Fruit fly (Drosophila melanogaster): ENCODE data around the gene ND-B22.

ND-B22 gene

dm6 chr2L:13378488-13378964 is 7.6 kb upstream of the ND-B22 start, which contains the start of the genes CG9302 and beta'COP:
Gene CG9302, minus strand, starts transcription at chr2L:13378538.
Gene beta'COP, plus strand, starts transcription at chr2L:13378902.
- TF ChIP-seq pan (optimal IDR thresholded peaks at IDR 0.05) (peak; percentile 83), Dll (optimal IDR thresholded peaks at IDR 0.05) (no peak), usp (GFP tag; optimal IDR thresholded peaks at IDR 0.05) (no peak)

dm6 chr2L:13376086-13376485 is 5.2 kb upstream of the ND-B22 start:
- no peak for TF ChIP-seq EcR (GFP tag; optimal IDR thresholded peaks at IDR 0.05)
- no peak for TF ChIP-seq CG8478 (optimal IDR thresholded peaks at IDR 0.05)
- TF ChIP-seq pan (optimal IDR thresholded peaks at IDR 0.05) = no peak
- TF ChIP-seq usp (GFP tag; optimal IDR thresholded peaks at IDR 0.05) = no peak
- no peak for TF ChIP-seq Dll (optimal IDR thresholded peaks at IDR 0.05)
- no peak for TF ChIP-seq psq (optimal IDR thresholded peaks at IDR 0.05)

dm6 chr2L:13373435-13374242 is 2.7 kb upstream of the ND-B22 start, which contains the start of the genes Bdp1 and CG6565:
Gene Bdp1, minus strand, starts transcription at chr2L:13373890.
Gene CG6565, plus strand, starts transcription at chr2L:13374019.
- TF ChIP-seq psq (optimal IDR thresholded peaks at IDR 0.05) (no peak), Dll (optimal IDR thresholded peaks at IDR 0.05) (no peak), CG8478 (optimal IDR thresholded peaks at IDR 0.05) (no peak), pan (optimal IDR thresholded peaks at IDR 0.05) (no peak), usp (GFP tag; optimal IDR thresholded peaks at IDR 0.05) (no peak), EcR (GFP tag; optimal IDR thresholded peaks at IDR 0.05) (no peak)

- TF ChIP-seq Dll (optimal IDR thresholded peaks at IDR 0.05) = no peak
- no peak for TF ChIP-seq CG8478 (optimal IDR thresholded peaks at IDR 0.05)
- TF ChIP-seq usp (GFP tag; optimal IDR thresholded peaks at IDR 0.05) = no peak
- no peak for TF ChIP-seq pan (optimal IDR thresholded peaks at IDR 0.05)
- TF ChIP-seq psq (optimal IDR thresholded peaks at IDR 0.05) = no peak
- no peak for TF ChIP-seq EcR (GFP tag; optimal IDR thresholded peaks at IDR 0.05)
These were observed 2.0 kb downstream of the ND-B22 start, which contains the start of gene CG31855 for dm6 chr2L:13368940-13369339. Gene CG31855, plus strand, starts transcription at chr2L:13369204.

- no peak for TF ChIP-seq pan (optimal IDR thresholded peaks at IDR 0.05)
- TF ChIP-seq Dll (optimal IDR thresholded peaks at IDR 0.05) = no peak
- no peak for TF ChIP-seq CG8478 (optimal IDR thresholded peaks at IDR 0.05)
- TF ChIP-seq usp (GFP tag; optimal IDR thresholded peaks at IDR 0.05) = no peak
- no peak for TF ChIP-seq psq (optimal IDR thresholded peaks at IDR 0.05)
These were observed 3.5 kb downstream of the ND-B22 start, which contains the start of gene Tap42 for dm6 chr2L:13367378-13367777. Gene Tap42, plus strand, starts transcription at chr2L:13367617.

dm6 chr2L:13366109-13366747 is 4.7 kb downstream of the ND-B22 start, which contains the start of the genes Nnp-1 and Grx3:
Gene Nnp-1, minus strand, starts transcription at chr2L:13366189.
Gene Grx3, plus strand, starts transcription at chr2L:13366447.
- TF ChIP-seq psq (optimal IDR thresholded peaks at IDR 0.05) (no peak), pan (optimal IDR thresholded peaks at IDR 0.05) (no peak), usp (GFP tag; optimal IDR thresholded peaks at IDR 0.05) (no peak), CG8478 (optimal IDR thresholded peaks at IDR 0.05) (no peak), EcR (GFP tag; optimal IDR thresholded peaks at IDR 0.05) (no peak), Dll (optimal IDR thresholded peaks at IDR 0.05) (no peak)

dm6 chr2L:13362953-13363352 is 8.0 kb downstream of the ND-B22 start:
- TF ChIP-seq pan (optimal IDR thresholded peaks at IDR 0.05) = no peak
- no peak for TF ChIP-seq Dll (optimal IDR thresholded peaks at IDR 0.05)

- TF ChIP-seq CG8478 (optimal IDR thresholded peaks at IDR 0.05) = no peak
- no peak for TF ChIP-seq usp (GFP tag; optimal IDR thresholded peaks at IDR 0.05)
These were observed 9.4 kb downstream of the ND-B22 start, which contains the start of gene CG9377 for dm6 chr2L:13361465-13361864. Gene CG9377, minus strand, starts transcription at chr2L:13361565.

dm6 chr2L:13354580-13355347 is 16.1 kb downstream of the ND-B22 start, which contains the start of gene CG9395:
Gene CG9395, minus strand, starts transcription at chr2L:13355073.
- no peak for TF ChIP-seq psq (optimal IDR thresholded peaks at IDR 0.05)
- TF ChIP-seq EcR (GFP tag; optimal IDR thresholded peaks at IDR 0.05) = no peak
- TF ChIP-seq Dll (optimal IDR thresholded peaks at IDR 0.05) = no peak
- TF ChIP-seq CG8478 (optimal IDR thresholded peaks at IDR 0.05) = no peak

- no peak for TF ChIP-seq usp (GFP tag; optimal IDR thresholded peaks at IDR 0.05)
- TF ChIP-seq EcR (GFP tag; optimal IDR thresholded peaks at IDR 0.05) = no peak
- TF ChIP-seq CG8478 (optimal IDR thresholded peaks at IDR 0.05) = no peak
These were observed 21.5 kb downstream of the ND-B22 start for dm6 chr2L:13349237-13349902.

dm6 chr2L:13347473-13347872 is 23.4 kb downstream of the ND-B22 start, which contains the start of gene CG16826:
Gene CG16826, plus strand, starts transcription at chr2L:13347773.
- no peak for TF ChIP-seq EcR (GFP tag; optimal IDR thresholded peaks at IDR 0.05)
- no peak for TF ChIP-seq psq (optimal IDR thresholded peaks at IDR 0.05)
- TF ChIP-seq Dll (optimal IDR thresholded peaks at IDR 0.05) = no peak
- TF ChIP-seq pan (optimal IDR thresholded peaks at IDR 0.05) = no peak
- TF ChIP-seq CG8478 (optimal IDR thresholded peaks at IDR 0.05) = no peak
- TF ChIP-seq usp (GFP tag; optimal IDR thresholded peaks at IDR 0.05) = no peak

All from whole organism.